Worm (Caenorhabditis elegans): ENCODE data around the gene clp-6.
A peak's percentile ranks its signal among the peaks of the same experiment; 100 is the strongest.

DNA sequence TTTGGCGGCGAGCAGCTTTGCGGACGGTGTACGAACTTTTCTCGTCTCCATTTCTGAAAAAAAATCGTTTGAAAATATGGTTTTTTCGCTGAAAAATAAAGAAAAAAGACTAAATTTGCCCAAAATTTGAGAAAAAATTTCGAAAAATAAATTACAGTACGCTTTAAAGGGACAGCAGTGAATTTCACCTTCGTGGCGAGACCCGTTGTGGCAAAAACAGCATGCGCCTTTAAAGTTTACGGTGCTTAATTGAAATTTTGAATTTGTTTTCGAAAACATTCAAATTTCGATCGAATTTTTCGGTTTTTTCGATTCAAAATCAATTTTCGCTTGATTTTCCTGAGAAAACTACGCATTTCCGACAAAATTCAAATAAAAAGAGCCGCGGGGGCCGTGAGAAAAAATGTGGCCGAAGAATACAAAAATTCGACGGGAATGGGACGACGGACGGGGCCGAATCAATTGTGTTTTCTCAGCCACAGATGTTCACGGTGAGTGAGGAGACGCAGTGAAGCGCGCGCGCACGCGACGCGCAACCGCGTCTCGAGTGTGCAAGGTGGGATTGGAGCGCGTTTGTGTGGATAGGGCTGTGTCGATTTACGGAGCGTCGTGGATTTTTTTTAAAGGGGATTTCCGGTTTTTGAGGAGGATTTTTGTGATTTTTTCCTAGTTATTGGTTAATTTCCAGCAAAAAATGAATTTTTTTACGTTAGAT, 14.9 kb downstream of the clp-6 start, which contains the start of gene Y77E11A.7:
- no peak for TF ChIP-seq dao-5 (tag; optimal IDR thresholded peaks at IDR 0.05)
- peak; percentile 10 for TF ChIP-seq him-1 (tag; optimal IDR thresholded peaks at IDR 0.05)
- peak; percentile 36 for TF ChIP-seq W03F9.2 (tag; optimal IDR thresholded peaks at IDR 0.05)

All from whole organism, L4/young adult.